Worm (Caenorhabditis elegans): Measurements from ENCODE around the gene M05D6.3.

DNA sequence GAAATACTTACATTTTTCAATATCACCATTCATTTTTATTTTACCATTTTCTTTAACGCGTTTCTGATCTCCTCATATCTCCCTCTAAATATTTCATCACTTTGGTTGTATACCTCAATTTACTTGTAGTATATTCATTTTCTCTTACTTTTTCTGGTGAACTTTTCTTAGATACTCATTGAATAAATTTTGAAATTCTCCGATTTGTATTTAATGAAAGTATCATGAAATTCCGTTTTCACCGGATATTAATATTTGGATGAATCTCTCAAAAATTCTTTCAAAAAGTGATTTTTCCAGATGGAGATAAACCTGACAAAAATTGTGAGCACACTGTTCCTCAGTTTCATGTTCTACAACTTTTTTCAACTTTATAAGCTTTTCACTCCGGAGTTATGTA is 42.6 kb downstream of the M05D6.3 start, which contains the start of gene T13H5.8:
- TF ChIP-seq B0019.2 (GFP tag; conservative IDR thresholded peaks at IDR 0.05) (no peak), F55B11.4 (tag; optimal IDR thresholded peaks at IDR 0.05; ENCODE audit: borderline replicate concordance, insufficient read depth) (no peak), nhr-90 (tag; optimal IDR thresholded peaks at IDR 0.05) (no peak), akir-1 (GFP tag; optimal IDR thresholded peaks at IDR 0.05) (no peak), B0261.1 (tag; optimal IDR thresholded peaks at IDR 0.05) (no peak), ekl-4 (GFP tag; IDR thresholded peaks at IDR 0.05) (no peak)
